Fruit fly (Drosophila melanogaster): ENCODE measurements around the gene Vps39.

DNA sequence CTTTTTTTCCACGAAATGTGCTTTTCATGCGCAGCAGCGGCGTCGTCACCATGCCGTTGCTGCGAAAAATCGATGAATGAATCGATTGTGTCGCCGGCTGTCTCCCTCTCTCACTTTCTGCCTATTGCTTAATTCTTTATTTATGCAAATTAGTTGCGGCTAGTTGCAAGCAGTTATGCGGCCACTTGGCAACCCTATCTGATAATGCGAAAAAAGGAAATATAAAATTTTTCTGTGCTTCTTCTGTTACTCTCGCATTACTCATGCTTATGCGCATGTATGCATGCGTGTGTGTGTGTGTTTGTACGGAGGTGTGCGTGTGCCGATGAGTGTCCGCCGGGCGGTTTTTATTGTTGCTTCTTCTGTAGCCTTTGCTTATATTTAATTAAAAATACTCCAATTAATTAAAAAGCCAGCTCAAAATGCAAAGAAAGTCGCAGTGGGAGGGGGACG is 30.5 kb downstream of the Vps39 start:
- TF ChIP-seq psq (optimal IDR thresholded peaks at IDR 0.05) (no peak), ttk (optimal IDR thresholded peaks at IDR 0.05) (no peak), insv (optimal IDR thresholded peaks at IDR 0.05) (no peak)

All from Kc167 (cell line).